Worm (Caenorhabditis elegans) whole organism, L4 larva: ENCODE measurements around the gene fbxa-143.
A peak's percentile ranks its signal among the peaks of the same experiment; 100 is the strongest.

Source experiments
- F10B5.3 ChIP-seq: sonication (generic microtip); optimal IDR thresholded peaks from 2 replicates; lab custom pipeline; 2016; ENCODE audit warnings: mild to moderate bottlenecking, missing genetic modification characterization, missing compliant biosample characterization
- F37D6.2 ChIP-seq: sonication (generic microtip); optimal IDR thresholded peaks from 2 replicates; lab custom pipeline; 2016; ENCODE audit warnings: mild to moderate bottlenecking, missing genetic modification characterization, missing compliant biosample characterization
- F44E2.7 ChIP-seq: fragments of 200-800 bp; sonication (Bioruptor generic); IDR thresholded peaks from 2 replicates; pipeline ENCODE4 v2.1.2; 2022; ENCODE audit warnings: missing genetic modification characterization, missing compliant biosample characterization
- T26A8.4 ChIP-seq: fragments of 200-800 bp; sonication (Bioruptor generic); IDR thresholded peaks from 2 replicates; pipeline ENCODE4 v1.3.6; 2022; ENCODE audit warnings: missing genetic modification characterization, missing compliant biosample characterization
- Y105C5A.15 ChIP-seq: fragments of 200-800 bp; sonication (Bioruptor generic); IDR thresholded peaks from 2 replicates; pipeline ENCODE4 v1.3.6; 2022; ENCODE audit warnings: missing genetic modification characterization, missing compliant biosample characterization
- Y5F2A.4 ChIP-seq: fragments of 200-800 bp; sonication (Bioruptor generic); optimal IDR thresholded peaks from 2 replicates; lab custom pipeline; 2018; ENCODE audit warnings: mild to moderate bottlenecking, missing genetic modification characterization, missing compliant biosample characterization
- Y75B8A.6 ChIP-seq: fragments of 200-800 bp; sonication (Bioruptor generic); IDR thresholded peaks from 2 replicates; pipeline ENCODE4 v1.3.6; 2022; ENCODE audit warnings: missing genetic modification reagents, missing genetic modification characterization, missing compliant biosample characterization
- ceh-62 ChIP-seq: sonication (generic microtip); optimal IDR thresholded peaks from 2 replicates; lab custom pipeline; 2017; ENCODE audit warnings: missing biosample characterization, missing genetic modification characterization
- ces-1 ChIP-seq: fragments of 150-350 bp; sonication (generic microtip); optimal IDR thresholded peaks from 4 replicates; lab custom pipeline; 2014; ENCODE audit warnings: missing biosample characterization, missing genetic modification reagents, missing genetic modification characterization
- daf-16 ChIP-seq, 3 experiments: sonication (generic microtip); optimal IDR thresholded peaks; 2 replicates each; lab custom pipeline; 2016 to 2017; ENCODE audit warnings: missing genetic modification characterization in 3 of 3, missing genetic modification reagents in 3 of 3, mild to moderate bottlenecking in 2 of 3, missing compliant biosample characterization in 2 of 3, missing biosample characterization in 1 of 3, moderate library complexity in 1 of 3
- dmd-6 ChIP-seq: fragments of 200-800 bp; sonication (Bioruptor generic); IDR thresholded peaks from 2 replicates; pipeline ENCODE4 v1.3.6; 2022; ENCODE audit warnings: missing genetic modification reagents, missing genetic modification characterization, missing compliant biosample characterization
- dmd-9 ChIP-seq: fragments of 200-800 bp; sonication (Bioruptor generic); IDR thresholded peaks from 2 replicates; pipeline ENCODE4 v1.3.6; 2022; ENCODE audit warnings: missing genetic modification reagents, missing genetic modification characterization, missing compliant biosample characterization
- fkh-10 ChIP-seq: fragments of 150-350 bp; optimal IDR thresholded peaks from 2 replicates; lab custom pipeline; 2014; ENCODE audit warnings: missing biosample characterization, missing genetic modification reagents, missing genetic modification characterization
- gei-8 ChIP-seq: fragments of 200-800 bp; sonication (Bioruptor generic); optimal IDR thresholded peaks from 2 replicates; lab custom pipeline; 2018; ENCODE audit warnings: mild to moderate bottlenecking, missing genetic modification characterization, missing compliant biosample characterization
- hlh-11 ChIP-seq: fragments of 200-800 bp; sonication (Bioruptor generic); optimal IDR thresholded peaks from 2 replicates; lab custom pipeline; 2018; ENCODE audit warnings: mild to moderate bottlenecking, missing genetic modification characterization, missing compliant biosample characterization
- lim-7 ChIP-seq: fragments of 200-800 bp; sonication (Bioruptor generic); IDR thresholded peaks from 2 replicates; pipeline ENCODE4 v1.3.6; 2022; ENCODE audit warnings: missing genetic modification characterization, missing compliant biosample characterization
- lin-1 ChIP-seq: fragments of 200-800 bp; sonication (Bioruptor generic); IDR thresholded peaks from 2 replicates; pipeline ENCODE4 v1.3.6; 2022; ENCODE audit warnings: missing genetic modification reagents, missing genetic modification characterization, missing compliant biosample characterization
- lin-13 ChIP-seq: fragments of 150-350 bp; optimal IDR thresholded peaks from 2 replicates; lab custom pipeline; 2014; ENCODE audit warnings: missing biosample characterization, missing genetic modification reagents, missing genetic modification characterization
- lir-3 ChIP-seq: sonication (generic microtip); optimal IDR thresholded peaks from 2 replicates; lab custom pipeline; 2016; ENCODE audit warnings: mild to moderate bottlenecking, missing genetic modification characterization, missing compliant biosample characterization
- lsy-2 ChIP-seq, 2 experiments: fragments of 150-350 bp in 1 of 2; sonication (generic microtip) in 1 of 2; optimal IDR thresholded peaks; 2 replicates each; lab custom pipeline; 2014 to 2017; ENCODE audit warnings: missing biosample characterization in 2 of 2, missing genetic modification characterization in 2 of 2
- madf-5 ChIP-seq, 2 experiments: fragments of 200-800 bp; sonication (Bioruptor generic); IDR thresholded peaks; 2 replicates each; pipeline ENCODE4 v1.3.6; 2022; ENCODE audit warnings: missing compliant biosample characterization in 2 of 2, missing genetic modification characterization in 2 of 2
- mdl-1 ChIP-seq, 2 experiments: fragments of 150-350 bp in 1 of 2; sonication (generic microtip) in 1 of 2; optimal IDR thresholded peaks; 2 replicates each; lab custom pipeline; 2014 to 2017; ENCODE audit warnings: missing biosample characterization in 2 of 2, missing genetic modification characterization in 2 of 2
- mdt-29 ChIP-seq: fragments of 200-800 bp; sonication (Bioruptor generic); IDR thresholded peaks from 2 replicates; pipeline ENCODE4 v1.3.6; 2022; ENCODE audit warnings: missing genetic modification reagents, missing genetic modification characterization, missing compliant biosample characterization
- nhr-237 ChIP-seq: sonication (generic microtip); optimal IDR thresholded peaks from 2 replicates; lab custom pipeline; 2017; ENCODE audit warnings: missing biosample characterization, missing genetic modification characterization
- nhr-25 ChIP-seq: sonication (generic microtip); optimal IDR thresholded peaks from 2 replicates; lab custom pipeline; 2017; ENCODE audit warnings: missing genetic modification characterization, mild to moderate bottlenecking, missing compliant biosample characterization, antibody characterized with exemption, moderate library complexity, borderline replicate concordance; ENCODE audit not compliant: insufficient read depth
- nhr-28 ChIP-seq: fragments of 150-350 bp; optimal IDR thresholded peaks from 2 replicates; lab custom pipeline; 2014; ENCODE audit warnings: missing biosample characterization, missing genetic modification characterization
- nhr-41 ChIP-seq: fragments of 200-800 bp; sonication (Bioruptor generic); IDR thresholded peaks from 2 replicates; pipeline ENCODE4 v1.3.6; 2022; ENCODE audit warnings: missing genetic modification reagents, missing genetic modification characterization, missing compliant biosample characterization
- nhr-76 ChIP-seq: fragments of 150-350 bp; optimal IDR thresholded peaks from 2 replicates; lab custom pipeline; 2014; ENCODE audit warnings: missing biosample characterization, missing genetic modification characterization
- php-3 ChIP-seq: fragments of 200-800 bp; sonication (Bioruptor generic); IDR thresholded peaks from 2 replicates; pipeline ENCODE4 v1.3.6; 2022; ENCODE audit warnings: missing genetic modification reagents, missing genetic modification characterization, missing compliant biosample characterization
- pqm-1 ChIP-seq: sonication (generic microtip); optimal IDR thresholded peaks from 2 replicates; lab custom pipeline; 2017; ENCODE audit warnings: missing biosample characterization, missing genetic modification characterization
- sdz-12 ChIP-seq: fragments of 200-800 bp; sonication (Bioruptor generic); optimal IDR thresholded peaks from 2 replicates; lab custom pipeline; 2018; ENCODE audit warnings: mild to moderate bottlenecking, missing genetic modification characterization, missing compliant biosample characterization
- snpc-1.2 ChIP-seq: fragments of 200-800 bp; sonication (Bioruptor generic); IDR thresholded peaks from 2 replicates; pipeline ENCODE4 v1.3.6; 2022; ENCODE audit warnings: missing genetic modification reagents, missing genetic modification characterization, missing compliant biosample characterization
- spr-1 ChIP-seq: sonication (generic microtip); optimal IDR thresholded peaks from 2 replicates; lab custom pipeline; 2016; ENCODE audit warnings: mild to moderate bottlenecking, missing genetic modification characterization, missing compliant biosample characterization
- unc-62 ChIP-seq, 3 experiments: fragments of 150-350 bp in 1 of 3; sonication (generic microtip); optimal IDR thresholded peaks in 2 of 3; peaks in 1 of 3; 1 replicate in 1 of 3; 2 replicates in 2 of 3; lab custom pipeline; 2014 to 2017; ENCODE audit warnings: missing biosample characterization in 3 of 3, missing genetic modification characterization in 3 of 3, missing genetic modification reagents in 3 of 3, missing genotype in 1 of 3
- vab-7 ChIP-seq: fragments of 200-800 bp; sonication (Bioruptor generic); IDR thresholded peaks from 2 replicates; pipeline ENCODE4 v1.3.6; 2022; ENCODE audit warnings: missing genetic modification reagents, missing genetic modification characterization, missing compliant biosample characterization
- zag-1 ChIP-seq: fragments of 150-350 bp; optimal IDR thresholded peaks from 2 replicates; lab custom pipeline; 2014; ENCODE audit warnings: missing biosample characterization, missing genetic modification characterization
- zfp-2 ChIP-seq: sonication (generic microtip); optimal IDR thresholded peaks from 2 replicates; lab custom pipeline; 2016; ENCODE audit warnings: mild to moderate bottlenecking, missing genetic modification characterization, missing compliant biosample characterization
- zfp-3 ChIP-seq: fragments of 200-800 bp; sonication (Bioruptor generic); conservative IDR thresholded peaks from 2 replicates; pipeline ENCODE4 v1.3.6; 2022; ENCODE audit warnings: missing genetic modification reagents, missing genetic modification characterization, missing compliant biosample characterization
- ztf-7 ChIP-seq: fragments of 150-350 bp; optimal IDR thresholded peaks from 2 replicates; lab custom pipeline; 2014; ENCODE audit warnings: missing biosample characterization, missing genetic modification characterization

The fbxa-143 gene

DNA sequence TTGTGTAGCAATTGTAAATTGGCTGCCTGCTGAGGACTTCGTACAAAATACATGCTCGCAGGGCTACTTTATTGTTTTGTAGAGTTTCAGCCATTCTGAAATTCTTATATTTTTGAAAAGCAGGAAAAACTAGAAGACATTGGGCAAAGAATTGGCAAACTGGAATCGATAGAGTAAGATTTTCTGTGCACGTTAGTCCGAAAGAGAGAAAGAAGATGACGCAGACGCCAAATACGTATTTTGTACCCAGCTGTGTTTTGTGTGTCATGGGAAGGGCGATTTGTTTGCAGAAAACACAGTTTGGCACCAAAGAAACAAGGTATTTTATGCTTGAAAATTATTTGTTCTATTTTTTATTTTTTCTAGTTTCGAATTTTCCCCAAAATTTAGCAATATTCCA, at the start of gene fbxa-143:
fbxa-143 (minus strand) TSS at position 101 of the 400 bp plus-strand sequence.
- TF ChIP-seq hlh-11 (tag; lab: Kevin White, UChicago) (no peak), dmd-6 (no peak), nhr-28 (tag; lab: Kevin White, UChicago) (peak; percentile 48)
- TF ChIP-seq, all 104 proteins: peak for 1

DNA sequence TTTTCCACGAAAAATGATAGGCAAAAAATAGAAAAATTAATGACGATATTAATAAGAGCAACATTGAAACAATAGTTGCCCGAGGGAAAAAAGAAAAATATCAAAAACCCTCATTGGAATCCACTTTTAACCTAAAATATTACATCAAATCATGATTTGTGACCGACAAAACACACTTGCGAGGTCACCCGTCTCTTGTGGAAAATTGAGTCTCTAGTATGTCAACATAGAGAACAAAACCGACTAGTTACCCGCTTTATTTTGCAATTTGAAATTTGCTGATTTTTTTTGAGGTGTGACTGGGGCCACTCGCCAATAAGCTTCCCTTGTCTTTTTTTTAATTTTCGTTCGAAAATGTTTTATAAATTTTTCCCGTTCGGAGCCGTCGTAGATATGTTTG, 48.5 kb upstream of the fbxa-143 start, which contains the start of gene cyp-33D1:
cyp-33D1 (minus strand) TSS at position 101 of the 400 bp plus-strand sequence.
- TF ChIP-seq dmd-9 (GFP tag; lab: Robert Waterston, UW) (no peak), gei-8 (no peak), Y5F2A.4 (GFP tag; lab: Kevin White, UChicago) (no peak), lin-1 (GFP tag; lab: Robert Waterston, UW) (no peak), dmd-6 (no peak), nhr-237 (tag; lab: Kevin White, UChicago) (no peak)

DNA sequence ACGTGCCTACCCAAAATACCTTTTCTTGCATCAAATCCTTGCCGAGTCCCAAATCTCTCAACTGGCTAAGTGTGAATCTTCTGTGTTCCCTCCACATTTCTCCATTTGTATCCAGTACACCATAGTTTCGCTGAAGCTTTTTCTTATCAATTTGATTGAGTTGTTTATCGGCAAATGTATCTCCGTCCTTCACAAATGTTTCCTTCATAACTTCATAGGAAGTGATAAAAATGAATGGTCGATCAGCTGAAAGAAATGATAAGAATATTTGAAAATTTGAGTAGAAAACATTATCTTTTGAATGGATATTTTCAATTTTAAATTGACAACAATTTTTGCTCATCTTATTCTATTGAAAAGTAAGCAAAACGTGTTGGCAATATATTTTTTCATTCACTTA, 47.9 kb upstream of the fbxa-143 start:
- TF ChIP-seq php-3 (peak; percentile 44; the same call in 1 of the 2 replicates), F37D6.2 (tag; lab: Kevin White, UChicago) (no peak), nhr-76 (tag; lab: Kevin White, UChicago) (no peak), madf-5 (GFP tag; IDR thresholded peaks at IDR 0.05; lab: Robert Waterston, UW) (no peak), Y5F2A.4 (GFP tag; lab: Kevin White, UChicago) (no peak), hlh-11 (tag; lab: Kevin White, UChicago) (no peak), zfp-3 (GFP tag; lab: Robert Waterston, UW) (no peak), mdl-1 (tag; optimal IDR thresholded peaks at IDR 0.05; lab: Kevin White, UChicago) (no peak), ces-1 (no peak), Y105C5A.15 (GFP tag; lab: Robert Waterston, UW) (no peak), Y75B8A.6 (GFP tag; lab: Robert Waterston, UW) (no peak), T26A8.4 (GFP tag; lab: Robert Waterston, UW) (no peak), ztf-7 (tag; lab: Kevin White, UChicago) (no peak), zfp-2 (no peak), F10B5.3 (no peak), lim-7 (GFP tag; lab: Robert Waterston, UW) (no peak), pqm-1 (peak; percentile 59), lsy-2 (tag; optimal IDR thresholded peaks at IDR 0.05; lab: Kevin White, UChicago) (no peak), snpc-1.2 (GFP tag; lab: Robert Waterston, UW) (no peak), spr-1 (no peak), sdz-12 (no peak), gei-8 (no peak), nhr-28 (tag; lab: Kevin White, UChicago) (peak; percentile 58), daf-16 (GFP tag; optimal IDR thresholded peaks at IDR 0.05; lab: Kevin White, UChicago) (no peak), daf-16 (tag; optimal IDR thresholded peaks at IDR 0.05; lab: Kevin White, UChicago) (peak; percentile 77), mdt-29 (GFP tag; lab: Robert Waterston, UW) (no peak), zag-1 (tag; lab: Kevin White, UChicago) (no peak), nhr-41 (no peak), vab-7 (GFP tag; lab: Robert Waterston, UW) (no peak)

DNA sequence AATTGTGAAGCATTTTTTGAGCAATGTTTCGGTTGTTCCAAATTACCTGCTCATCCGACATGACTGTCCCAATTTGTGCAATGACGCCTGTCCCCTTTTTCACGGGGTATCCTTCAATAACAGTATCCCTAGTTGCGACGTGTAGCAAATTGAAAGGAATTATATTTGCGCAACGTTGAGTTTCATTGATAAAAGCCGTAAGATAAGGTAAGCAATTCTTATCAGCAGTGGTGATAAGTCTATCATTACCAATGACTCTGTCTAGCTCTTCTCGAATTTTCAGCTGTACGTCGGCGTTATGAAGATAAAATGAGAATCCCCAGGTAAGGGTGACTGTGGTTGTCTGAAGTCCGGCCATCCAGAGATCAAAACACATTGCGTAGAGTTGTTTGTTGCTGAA, 46.8 kb upstream of the fbxa-143 start:
- no peak for TF ChIP-seq fkh-10 (GFP tag; lab: Kevin White, UChicago)
- TF ChIP-seq snpc-1.2 (GFP tag; lab: Robert Waterston, UW), result no peak
- no peak for TF ChIP-seq unc-62 (GFP tag; optimal IDR thresholded peaks at IDR 0.05 in 1 of 2; lab: Kevin White, UChicago)
- no peak for TF ChIP-seq unc-62 (tag; optimal IDR thresholded peaks at IDR 0.05; lab: Kevin White, UChicago)
- TF ChIP-seq nhr-25 (tag; lab: Kevin White, UChicago), result no peak
- no peak for TF ChIP-seq lin-13 (GFP tag; lab: Kevin White, UChicago)
- TF ChIP-seq nhr-28 (tag; lab: Kevin White, UChicago), result no peak
- TF ChIP-seq lir-3 (tag; lab: Kevin White, UChicago), result no peak
- TF ChIP-seq F44E2.7 (GFP tag; lab: Robert Waterston, UW), result no peak
- no peak for TF ChIP-seq ceh-62 (tag; lab: Kevin White, UChicago)
- no peak for TF ChIP-seq zag-1 (tag; lab: Kevin White, UChicago)
- TF ChIP-seq, all 104 proteins: peak for 0
